Worm (Caenorhabditis elegans): ENCODE results near the gene moc-2.
A peak's percentile ranks its signal among the peaks of the same experiment; 100 is the strongest.

moc-2 gene

DNA sequence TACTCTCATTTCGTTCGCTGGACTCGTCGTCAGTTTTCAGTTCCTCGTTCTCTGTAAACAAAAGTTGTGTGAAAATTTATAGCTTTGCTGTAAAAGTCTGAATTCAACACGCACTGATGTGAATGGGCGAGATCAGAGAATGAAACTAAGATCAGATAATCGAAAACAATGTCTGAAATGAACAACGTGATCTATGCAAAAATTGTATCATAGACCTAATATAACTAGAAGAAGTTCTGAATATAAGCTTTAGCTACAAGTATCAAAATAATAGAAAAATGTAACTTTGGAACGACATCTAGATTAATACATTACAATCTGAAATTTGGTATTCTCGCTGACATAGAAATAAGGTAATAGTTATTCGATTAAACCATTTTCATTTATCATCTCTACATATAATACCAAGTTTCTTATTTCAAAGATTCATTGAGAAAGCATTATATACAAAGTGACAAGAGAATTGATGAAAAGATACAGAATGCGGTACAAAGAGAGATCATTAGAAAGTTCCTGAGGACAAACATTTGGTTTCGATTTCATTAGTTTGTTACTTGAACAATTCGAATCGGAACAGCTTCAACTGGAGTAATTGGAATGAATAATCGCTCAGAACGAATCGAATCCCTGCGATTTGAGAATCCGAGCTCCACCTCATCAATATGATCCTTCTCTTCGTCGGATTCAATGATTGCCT, at the start of gene moc-2:
Gene moc-2, minus strand, starts transcription at position 51 of the 697 bp plus-strand sequence.
- TF ChIP-seq aly-1 (tag; optimal IDR thresholded peaks at IDR 0.05), result no peak

DNA sequence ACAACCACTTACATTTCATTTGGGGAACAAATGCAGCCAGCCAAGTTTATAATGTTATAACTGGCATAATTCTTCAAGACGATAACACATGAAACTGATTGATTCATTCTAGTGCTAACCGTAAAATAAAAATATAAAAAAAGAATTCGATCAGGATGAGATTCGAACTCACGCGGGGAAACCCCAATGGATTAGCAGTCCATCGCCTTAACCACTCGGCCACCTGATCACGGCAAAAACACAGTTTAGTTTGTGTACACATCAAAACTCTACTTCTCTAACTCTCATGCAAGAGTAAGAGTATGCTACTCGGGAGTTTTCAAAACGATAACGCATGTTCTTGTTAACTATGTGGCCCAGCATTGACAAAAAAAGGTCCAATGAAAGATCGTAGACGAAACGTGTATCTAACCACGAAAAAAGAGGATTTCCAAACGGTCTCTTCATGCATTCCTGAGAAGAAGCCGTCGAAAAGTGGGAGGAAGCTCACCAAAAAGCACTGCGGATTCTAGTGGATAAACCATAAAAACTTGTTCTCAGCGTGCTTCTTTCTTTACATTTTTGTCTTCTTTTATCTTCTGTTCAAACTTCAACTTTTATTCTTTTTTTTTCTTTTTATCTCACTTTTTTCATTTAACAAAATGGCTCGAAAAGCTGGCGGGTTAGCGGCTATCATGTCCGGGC, 47.9 kb upstream of the moc-2 start, which contains the start of gene twk-10:
Gene twk-10, plus strand, starts transcription at position 634 of the 684 bp plus-strand sequence.
- no peak for TF ChIP-seq hnd-1 (tag; optimal IDR thresholded peaks at IDR 0.05)
- peak; percentile 48 for TF ChIP-seq flt-1 (GFP tag; IDR thresholded peaks at IDR 0.05)
- 0 out of 2 replicates have a peak, but pooled peaks have one; percentile 39 for TF ChIP-seq tbx-37 (GFP tag; conservative IDR thresholded peaks at IDR 0.05)
- TF ChIP-seq ceh-36 (tag; optimal IDR thresholded peaks at IDR 0.05), result peak; percentile 23
- TF ChIP-seq scrt-1 (GFP tag; IDR thresholded peaks at IDR 0.05), result peak; percentile 62; the same call in 1 of the 2 replicates

DNA sequence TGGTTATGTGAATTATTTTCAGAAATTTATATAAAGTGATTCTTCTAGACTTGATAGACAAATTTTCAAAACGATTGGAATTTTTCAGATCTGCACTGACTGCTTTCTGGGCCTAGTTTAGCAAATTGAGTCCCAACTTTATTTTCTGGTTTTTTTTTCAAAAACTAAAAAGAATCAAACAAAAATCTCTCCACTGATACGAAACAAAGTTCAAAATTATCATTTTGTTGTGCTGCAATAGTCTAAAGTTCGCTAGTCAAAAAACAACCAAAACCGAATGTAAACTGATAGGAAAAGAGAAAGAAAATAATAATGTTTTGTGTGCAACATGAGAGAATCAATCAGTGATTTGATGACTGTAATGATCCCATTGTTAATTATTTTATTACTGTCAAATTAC, 45.9 kb upstream of the moc-2 start, which contains the start of gene lipl-4:
Gene lipl-4, plus strand, starts transcription at position 301 of the 400 bp plus-strand sequence.
- TF ChIP-seq flt-1 (GFP tag; IDR thresholded peaks at IDR 0.05) (no peak), hmbx-1 (tag; optimal IDR thresholded peaks at IDR 0.05) (no peak), tbx-11 (GFP tag; IDR thresholded peaks at IDR 0.05) (no peak), ama-1 (optimal IDR thresholded peaks at IDR 0.05) (no peak)

ce11 chrV:6549148-6549547, 45.2 kb upstream of the moc-2 start, which contains the start of gene K04A8.20:
K04A8.20 (plus strand) TSS chrV:6549448.
- TF ChIP-seq F13C5.2 (tag; optimal IDR thresholded peaks at IDR 0.05) (no peak), ama-1 (optimal IDR thresholded peaks at IDR 0.05) (no peak), aly-1 (tag; optimal IDR thresholded peaks at IDR 0.05) (no peak), hmbx-1 (tag; optimal IDR thresholded peaks at IDR 0.05) (no peak), ceh-36 (tag; optimal IDR thresholded peaks at IDR 0.05) (no peak), tbx-11 (GFP tag; IDR thresholded peaks at IDR 0.05) (no peak), ets-7 (tag; optimal IDR thresholded peaks at IDR 0.05) (no peak), B0310.2 (tag; optimal IDR thresholded peaks at IDR 0.05) (no peak), flt-1 (GFP tag; IDR thresholded peaks at IDR 0.05) (no peak), tbx-37 (GFP tag; conservative IDR thresholded peaks at IDR 0.05) (no peak), hmg-4 (GFP tag; optimal IDR thresholded peaks at IDR 0.05) (no peak), hnd-1 (tag; optimal IDR thresholded peaks at IDR 0.05) (no peak), scrt-1 (GFP tag; IDR thresholded peaks at IDR 0.05) (no peak), sea-1 (GFP tag; conservative IDR thresholded peaks at IDR 0.05) (no peak), tra-4 (tag; optimal IDR thresholded peaks at IDR 0.05) (no peak), pes-1 (GFP tag; IDR thresholded peaks at IDR 0.05) (no peak), ceh-13 (GFP tag; optimal IDR thresholded peaks at IDR 0.05) (no peak)

- no peak for TF ChIP-seq B0310.2 (tag; optimal IDR thresholded peaks at IDR 0.05)
These were observed 44.3 kb upstream of the moc-2 start for ce11 chrV:6548309-6548708.

DNA sequence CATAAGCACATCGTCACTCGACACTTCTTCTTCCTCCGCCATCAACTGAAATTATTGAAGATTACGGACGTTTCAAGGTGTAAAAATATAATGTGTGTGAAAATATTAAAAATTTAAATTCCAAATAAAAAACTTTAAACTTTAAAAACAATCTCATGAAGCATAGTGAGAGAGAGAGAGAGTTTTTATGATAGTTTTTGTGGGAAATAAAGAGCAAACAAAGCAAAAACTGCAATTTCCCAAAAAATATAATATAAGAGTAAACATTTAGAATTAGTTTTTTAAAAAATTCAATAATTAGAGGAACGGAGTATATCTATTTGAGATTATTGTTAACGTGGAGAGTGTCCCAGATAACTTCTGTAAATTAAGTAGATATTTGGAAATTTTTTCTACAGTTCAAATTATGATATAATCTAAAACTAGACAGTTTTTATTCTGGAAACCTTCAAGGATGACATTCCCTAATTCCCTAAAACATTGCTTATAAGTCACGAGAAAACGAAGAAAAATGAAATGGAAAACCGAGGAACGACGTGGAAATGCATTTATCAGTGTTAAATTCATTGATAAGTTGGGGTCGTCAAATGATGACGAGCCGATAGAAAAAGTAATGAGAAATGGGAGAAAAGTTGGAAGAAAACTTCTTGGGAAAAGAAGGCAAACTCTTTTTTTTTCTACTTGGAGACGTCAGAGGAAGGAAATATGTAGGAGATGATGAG, 42.6 kb upstream of the moc-2 start, which contains the start of gene dre-1:
Gene dre-1, minus strand, starts transcription at position 51 of the 722 bp plus-strand sequence.
- no peak for TF ChIP-seq ceh-13 (GFP tag; optimal IDR thresholded peaks at IDR 0.05)
- TF ChIP-seq scrt-1 (GFP tag; IDR thresholded peaks at IDR 0.05), result no peak
- TF ChIP-seq tra-4 (tag; optimal IDR thresholded peaks at IDR 0.05), result no peak
- no peak for TF ChIP-seq pes-1 (GFP tag; IDR thresholded peaks at IDR 0.05)
- TF ChIP-seq F13C5.2 (tag; optimal IDR thresholded peaks at IDR 0.05), result no peak
- no peak for TF ChIP-seq sea-1 (GFP tag; conservative IDR thresholded peaks at IDR 0.05)
- TF ChIP-seq aly-1 (tag; optimal IDR thresholded peaks at IDR 0.05), result no peak
- TF ChIP-seq ceh-36 (tag; optimal IDR thresholded peaks at IDR 0.05), result no peak
- TF ChIP-seq ama-1 (optimal IDR thresholded peaks at IDR 0.05), result no peak
- TF ChIP-seq tbx-37 (GFP tag; conservative IDR thresholded peaks at IDR 0.05), result no peak
- no peak for TF ChIP-seq hnd-1 (tag; optimal IDR thresholded peaks at IDR 0.05)
- no peak for TF ChIP-seq hmg-4 (GFP tag; optimal IDR thresholded peaks at IDR 0.05)
- TF ChIP-seq B0310.2 (tag; optimal IDR thresholded peaks at IDR 0.05), result no peak

DNA sequence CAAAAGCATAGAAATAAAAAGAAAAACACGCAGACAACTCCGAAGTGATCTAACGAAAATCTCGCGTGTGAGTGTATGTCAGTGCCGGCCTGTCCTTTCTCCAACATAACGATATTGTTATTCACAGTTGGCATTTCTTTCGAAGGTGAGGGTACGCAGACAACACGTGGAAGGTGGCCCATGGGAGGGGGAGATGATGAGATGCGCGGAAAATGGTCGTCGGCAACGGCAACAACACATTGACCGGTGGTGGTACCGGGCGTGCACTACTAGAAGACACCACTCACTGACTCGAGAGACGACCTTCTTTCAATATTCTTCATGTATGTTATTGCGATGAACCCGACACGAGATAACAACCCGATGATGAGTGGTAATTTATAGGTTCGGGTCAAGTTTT, 41.0 kb upstream of the moc-2 start:
- no peak for TF ChIP-seq tra-4 (tag; optimal IDR thresholded peaks at IDR 0.05)
- TF ChIP-seq ama-1 (optimal IDR thresholded peaks at IDR 0.05), result no peak
- no peak for TF ChIP-seq ets-7 (tag; optimal IDR thresholded peaks at IDR 0.05)
- TF ChIP-seq pes-1 (GFP tag; IDR thresholded peaks at IDR 0.05), result no peak
- no peak for TF ChIP-seq ceh-36 (tag; optimal IDR thresholded peaks at IDR 0.05)
- no peak for TF ChIP-seq aly-1 (tag; optimal IDR thresholded peaks at IDR 0.05)
- peak; percentile 35 for TF ChIP-seq hmg-4 (GFP tag; optimal IDR thresholded peaks at IDR 0.05)

DNA sequence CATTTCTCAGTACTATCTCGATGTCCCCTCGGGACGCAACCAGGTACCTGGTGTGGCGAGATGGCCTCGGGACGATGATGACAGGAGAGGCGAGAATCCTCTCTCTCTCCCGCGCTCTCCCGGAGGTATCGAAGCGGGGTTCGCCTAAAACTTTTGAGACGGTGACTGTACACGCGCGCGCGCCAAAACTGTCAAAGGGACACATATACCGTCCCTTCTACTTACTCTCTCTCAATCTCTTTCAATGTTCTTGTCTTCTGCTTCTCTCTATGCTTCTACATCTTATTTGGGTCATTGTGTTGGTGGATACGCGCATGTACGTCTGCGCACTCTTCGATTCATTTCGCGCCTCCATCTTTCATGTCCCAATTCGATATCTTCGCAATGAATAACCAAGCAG, 37.9 kb upstream of the moc-2 start:
- TF ChIP-seq hmg-4 (GFP tag; optimal IDR thresholded peaks at IDR 0.05) (peak; percentile 11), hnd-1 (tag; optimal IDR thresholded peaks at IDR 0.05) (no peak)

All from whole organism, early embryonic.